Worm (Caenorhabditis elegans) whole organism, late embryonic: ENCODE data around the gene F13A7.7.

Source experiments
- ama-1 ChIP-seq: fragments of 150-350 bp; optimal IDR thresholded peaks from 2 replicates; lab custom pipeline; 2014
- ceh-14 ChIP-seq: sonication (generic microtip); optimal IDR thresholded peaks from 2 replicates; lab custom pipeline; 2016; ENCODE audit warnings: missing genotype, missing genetic modification characterization, missing compliant biosample characterization
- ceh-30 ChIP-seq: fragments of 150-350 bp; optimal IDR thresholded peaks from 2 replicates; lab custom pipeline; 2014; ENCODE audit warnings: missing biosample characterization, missing genetic modification characterization
- dve-1 ChIP-seq: sonication (generic microtip); optimal IDR thresholded peaks from 2 replicates; lab custom pipeline; 2017; ENCODE audit warnings: antibody characterized with exemption, mild to moderate bottlenecking, missing genetic modification characterization, missing compliant biosample characterization
- nfya-1 ChIP-seq: sonication (generic microtip); optimal IDR thresholded peaks from 2 replicates; lab custom pipeline; 2017; ENCODE audit warnings: missing genetic modification characterization, mild to moderate bottlenecking, missing compliant biosample characterization, antibody characterized with exemption, moderate library complexity
- nhr-11 ChIP-seq: fragments of 150-350 bp; optimal IDR thresholded peaks from 2 replicates; lab custom pipeline; 2014; ENCODE audit warnings: missing biosample characterization, missing genetic modification characterization
- npax-4 ChIP-seq: sonication (generic microtip); optimal IDR thresholded peaks from 2 replicates; lab custom pipeline; 2016; ENCODE audit warnings: missing genetic modification characterization, missing compliant biosample characterization
- pax-1 ChIP-seq: fragments of 150-350 bp; optimal IDR thresholded peaks from 2 replicates; lab custom pipeline; 2014; ENCODE audit warnings: missing biosample characterization, missing genetic modification characterization
- pha-4 ChIP-seq: fragments of 150-350 bp; optimal IDR thresholded peaks from 2 replicates; lab custom pipeline; 2018; ENCODE audit warnings: missing biosample characterization, missing genetic modification reagents, missing genetic modification characterization
- unc-86 ChIP-seq: sonication (generic microtip); optimal IDR thresholded peaks from 2 replicates; lab custom pipeline; 2016; ENCODE audit warnings: missing genetic modification characterization, missing compliant biosample characterization

DNA sequence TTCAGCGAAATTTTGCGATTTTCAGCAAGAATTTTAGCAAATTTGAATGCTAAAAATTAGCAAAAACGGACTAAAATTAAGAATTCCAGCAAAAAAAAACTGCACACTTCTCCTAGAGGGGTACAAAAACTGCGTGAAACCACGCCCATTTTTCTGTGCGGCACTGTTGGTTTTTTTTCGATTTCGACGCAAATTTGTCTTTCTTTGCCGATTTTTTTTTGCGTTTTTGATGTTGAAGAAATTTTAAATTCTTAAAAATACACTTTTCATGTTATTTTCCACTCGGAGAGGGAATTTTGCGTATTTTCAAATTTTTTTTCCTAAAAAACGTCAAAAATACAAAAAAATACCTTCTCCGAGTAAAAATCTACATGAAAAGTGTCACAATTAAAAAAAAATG lies 20.3 kb upstream of the F13A7.7 start, which contains the start of gene syp-1:
- no peak for TF ChIP-seq nhr-11 (tag; lab: Kevin White, UChicago)
- TF ChIP-seq pha-4 (tag; lab: Kevin White, UChicago): no peak
- no peak for TF ChIP-seq ceh-30
- TF ChIP-seq nfya-1: no peak
- no peak for TF ChIP-seq ceh-14
- no peak for TF ChIP-seq npax-4 (tag; lab: Kevin White, UChicago)
- TF ChIP-seq ama-1: no peak
- no peak for TF ChIP-seq pax-1 (tag; lab: Kevin White, UChicago)
- no peak for TF ChIP-seq unc-86 (tag; lab: Kevin White, UChicago)
- no peak for TF ChIP-seq dve-1 (tag; lab: Kevin White, UChicago)
